Worm (Caenorhabditis elegans): ENCODE measurements around the gene srbc-32.

DNA sequence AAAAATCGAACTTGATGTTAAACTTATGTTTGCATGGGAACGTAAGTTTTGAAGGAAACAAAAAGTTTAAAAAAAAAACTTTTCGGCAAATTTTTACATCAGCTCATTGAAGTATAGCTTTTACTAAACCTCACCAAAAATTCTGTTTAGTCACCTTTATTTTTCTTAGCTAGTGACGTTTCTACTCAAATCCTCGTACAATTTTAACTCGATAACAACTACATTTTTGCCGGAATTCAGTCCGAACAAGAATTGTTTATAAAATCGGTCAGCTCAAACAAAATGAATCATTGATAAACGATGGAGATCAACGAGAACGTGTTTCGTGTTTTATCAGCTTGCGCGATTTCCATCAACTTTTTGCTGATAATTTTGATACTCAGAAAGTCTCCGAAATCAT lies 40.1 kb upstream of the srbc-32 start, which contains the start of gene str-260:
- TF ChIP-seq attf-4 (tag; optimal IDR thresholded peaks at IDR 0.05): no peak
- no peak for TF ChIP-seq unc-62 (GFP tag; optimal IDR thresholded peaks at IDR 0.05 in 1 of 2)
- no peak for TF ChIP-seq unc-62 (tag; optimal IDR thresholded peaks at IDR 0.05)
- TF ChIP-seq ces-1 (GFP tag; optimal IDR thresholded peaks at IDR 0.05): no peak
- no peak for TF ChIP-seq nhr-76 (tag; optimal IDR thresholded peaks at IDR 0.05)
- no peak for TF ChIP-seq nhr-6 (tag; optimal IDR thresholded peaks at IDR 0.05)
- no peak for TF ChIP-seq nhr-77 (tag; optimal IDR thresholded peaks at IDR 0.05)
- TF ChIP-seq hlh-30 (tag; optimal IDR thresholded peaks at IDR 0.05; ENCODE audit: insufficient read depth): no peak
- TF ChIP-seq pha-4 (GFP tag; IDR thresholded peaks at IDR 0.05): no peak
- TF ChIP-seq pha-4 (tag; optimal IDR thresholded peaks at IDR 0.05): no peak
- TF ChIP-seq set-16 (GFP tag; IDR thresholded peaks at IDR 0.05): no peak
- TF ChIP-seq R02D3.7 (tag; optimal IDR thresholded peaks at IDR 0.05): no peak
- TF ChIP-seq F37D6.2 (tag; optimal IDR thresholded peaks at IDR 0.05): no peak
- TF ChIP-seq unc-39 (tag; optimal IDR thresholded peaks at IDR 0.05): no peak
- no peak for TF ChIP-seq nhr-237 (tag; optimal IDR thresholded peaks at IDR 0.05)
- no peak for TF ChIP-seq mes-2 (tag; optimal IDR thresholded peaks at IDR 0.05; ENCODE audit: poor library complexity, severe bottlenecking)
